Worm (Caenorhabditis elegans) whole organism, L4 larva: ENCODE data around the gene D2045.5.

Experiments
- aly-2 ChIP-seq: sonication (generic microtip); optimal IDR thresholded peaks from 2 replicates; lab custom pipeline; 2018; ENCODE audit warnings: missing biosample characterization, missing genetic modification characterization
- ces-1 ChIP-seq: fragments of 150-350 bp; sonication (generic microtip); optimal IDR thresholded peaks from 4 replicates; lab custom pipeline; 2014; ENCODE audit warnings: missing biosample characterization, missing genetic modification reagents, missing genetic modification characterization
- nhr-11 ChIP-seq: fragments of 150-350 bp; optimal IDR thresholded peaks from 2 replicates; lab custom pipeline; 2014; ENCODE audit warnings: missing biosample characterization, missing genetic modification characterization
- snpc-4 ChIP-seq: fragments of 150-350 bp; optimal IDR thresholded peaks from 2 replicates; lab custom pipeline; 2014; ENCODE audit warnings: missing biosample characterization, missing genetic modification characterization
- unc-62 ChIP-seq, 3 experiments: fragments of 150-350 bp in 1 of 3; sonication (generic microtip); optimal IDR thresholded peaks in 2 of 3; peaks in 1 of 3; 1 replicate in 1 of 3; 2 replicates in 2 of 3; lab custom pipeline; 2014 to 2017; ENCODE audit warnings: missing biosample characterization in 3 of 3, missing genetic modification characterization in 3 of 3, missing genetic modification reagents in 3 of 3, missing genotype in 1 of 3

ce11 chrIII:10421680-10422079 lies 47.7 kb downstream of the D2045.5 start:
- TF ChIP-seq snpc-4 (tag; lab: Kevin White, UChicago): no peak
- no peak for TF ChIP-seq aly-2
- TF ChIP-seq nhr-11: no peak
- no peak for TF ChIP-seq ces-1 (GFP tag; lab: Kevin White, UChicago)
- TF ChIP-seq unc-62 (GFP tag; optimal IDR thresholded peaks at IDR 0.05 in 1 of 2; lab: Kevin White, UChicago): no peak
- no peak for TF ChIP-seq unc-62 (tag; optimal IDR thresholded peaks at IDR 0.05; lab: Kevin White, UChicago)
